Fruit fly (Drosophila melanogaster): Measurements from ENCODE around the gene Meltrin.

The Meltrin gene

dm6 chr3R:14741192-14741915, 44.3 kb upstream of the Meltrin start, which contains the start of the genes eff and jvl:
Gene eff (minus strand): TSS chr3R:14741319.
Gene jvl (plus strand): TSS chr3R:14741582.
- no peak for TF ChIP-seq CrebA (GFP tag; optimal IDR thresholded peaks at IDR 0.05; ENCODE audit: borderline replicate concordance)
- no peak for TF ChIP-seq Vsx2 (GFP tag; optimal IDR thresholded peaks at IDR 0.05; ENCODE audit: partially characterized antibody)
- TF ChIP-seq Myc (optimal IDR thresholded peaks at IDR 0.05): no peak
- TF ChIP-seq Abd-B (GFP tag; optimal IDR thresholded peaks at IDR 0.05): no peak
- TF ChIP-seq tai (GFP tag; optimal IDR thresholded peaks at IDR 0.05): peak; percentile 73
- no peak for TF ChIP-seq usp (GFP tag; optimal IDR thresholded peaks at IDR 0.05)
- no peak for TF ChIP-seq dl (GFP tag; optimal IDR thresholded peaks at IDR 0.05; ENCODE audit: insufficient read depth in 1 of 2, partially characterized antibody in 2 of 2)
- TF ChIP-seq CG32264 (GFP tag; optimal IDR thresholded peaks at IDR 0.05): no peak
- TF ChIP-seq sage (GFP tag; optimal IDR thresholded peaks at IDR 0.05): peak; percentile 64
- no peak for TF ChIP-seq br (GFP tag; optimal IDR thresholded peaks at IDR 0.05)
- TF ChIP-seq psq (GFP tag; optimal IDR thresholded peaks at IDR 0.05): no peak
- TF ChIP-seq h (GFP tag; optimal IDR thresholded peaks at IDR 0.05): peak; percentile 53
- TF ChIP-seq Dfd (GFP tag; optimal IDR thresholded peaks at IDR 0.05): no peak
- no peak for TF ChIP-seq pan (optimal IDR thresholded peaks at IDR 0.05)
- TF ChIP-seq fru (GFP tag; optimal IDR thresholded peaks at IDR 0.05): peak; percentile 10
- TF ChIP-seq dmrt93B (GFP tag; optimal IDR thresholded peaks at IDR 0.05): no peak
- TF ChIP-seq lola (GFP tag; optimal IDR thresholded peaks at IDR 0.05): no peak
- TF ChIP-seq Mio (GFP tag; optimal IDR thresholded peaks at IDR 0.05): no peak
- peak; percentile 75 for TF ChIP-seq Hnf4 (GFP tag; optimal IDR thresholded peaks at IDR 0.05)
- no peak for TF ChIP-seq GATAd (GFP tag; optimal IDR thresholded peaks at IDR 0.05)
- no peak for TF ChIP-seq Sp1 (GFP tag; optimal IDR thresholded peaks at IDR 0.05)
- peak; percentile 82 for TF ChIP-seq Hr83 (GFP tag; optimal IDR thresholded peaks at IDR 0.05; ENCODE audit: poor library complexity, severe bottlenecking)
- TF ChIP-seq jim (GFP tag; optimal IDR thresholded peaks at IDR 0.05): no peak
- TF ChIP-seq sv (GFP tag; optimal IDR thresholded peaks at IDR 0.05): peak; percentile 18
- no peak for TF ChIP-seq Dif (GFP tag; optimal IDR thresholded peaks at IDR 0.05; ENCODE audit: partially characterized antibody)
- peak; percentile 43 for TF ChIP-seq rgr (GFP tag; optimal IDR thresholded peaks at IDR 0.05)
- peak; percentile 29 for TF ChIP-seq ey (GFP tag; optimal IDR thresholded peaks at IDR 0.05)
- TF ChIP-seq CG9705 (GFP tag; optimal IDR thresholded peaks at IDR 0.05): no peak
- peak; percentile 20 for TF ChIP-seq HLH106 (tag; optimal IDR thresholded peaks at IDR 0.05)
- peak; percentile 59 for TF ChIP-seq dsf (GFP tag; optimal IDR thresholded peaks at IDR 0.05; ENCODE audit: borderline replicate concordance)
- no peak for TF ChIP-seq Jra (GFP tag; optimal IDR thresholded peaks at IDR 0.05)
- TF ChIP-seq OdsH (GFP tag; optimal IDR thresholded peaks at IDR 0.05): no peak
- peak in 1 of 2 experiments; percentile 48 for TF ChIP-seq foxo (GFP tag; optimal IDR thresholded peaks at IDR 0.05)
- TF ChIP-seq N (GFP tag; optimal IDR thresholded peaks at IDR 0.05): no peak
- TF ChIP-seq Rel (GFP tag; optimal IDR thresholded peaks at IDR 0.05): no peak
- TF ChIP-seq Rel (tag; optimal IDR thresholded peaks at IDR 0.05): peak; percentile 17
- TF ChIP-seq brk (GFP tag; optimal IDR thresholded peaks at IDR 0.05): peak; percentile 86
- TF ChIP-seq woc (GFP tag; optimal IDR thresholded peaks at IDR 0.05): peak; percentile 43
- no peak for TF ChIP-seq Hr78 (GFP tag; optimal IDR thresholded peaks at IDR 0.05)

dm6 chr3R:14740658-14741191, 43.6 kb upstream of the Meltrin start:
- TF ChIP-seq GATAd (GFP tag; optimal IDR thresholded peaks at IDR 0.05) (no peak), jim (GFP tag; optimal IDR thresholded peaks at IDR 0.05) (peak; percentile 81), Vsx2 (GFP tag; optimal IDR thresholded peaks at IDR 0.05; ENCODE audit: partially characterized antibody) (peak; percentile 71), dmrt93B (GFP tag; optimal IDR thresholded peaks at IDR 0.05) (peak; percentile 59), dsf (GFP tag; optimal IDR thresholded peaks at IDR 0.05; ENCODE audit: borderline replicate concordance) (no peak), woc (GFP tag; optimal IDR thresholded peaks at IDR 0.05) (no peak), HLH106 (tag; optimal IDR thresholded peaks at IDR 0.05) (peak; percentile 67), Mio (GFP tag; optimal IDR thresholded peaks at IDR 0.05) (peak; percentile 14), lola (GFP tag; optimal IDR thresholded peaks at IDR 0.05) (no peak), OdsH (GFP tag; optimal IDR thresholded peaks at IDR 0.05) (no peak), dl (GFP tag; optimal IDR thresholded peaks at IDR 0.05; ENCODE audit: insufficient read depth in 1 of 2, partially characterized antibody in 2 of 2) (peak in 1 of 2 experiments; percentile 5), br (GFP tag; optimal IDR thresholded peaks at IDR 0.05) (peak; percentile 76), Hr78 (GFP tag; optimal IDR thresholded peaks at IDR 0.05) (peak; percentile 19), Abd-B (GFP tag; optimal IDR thresholded peaks at IDR 0.05) (no peak), sv (GFP tag; optimal IDR thresholded peaks at IDR 0.05) (peak; percentile 26), CG9705 (GFP tag; optimal IDR thresholded peaks at IDR 0.05) (peak; percentile 66), CG32264 (GFP tag; optimal IDR thresholded peaks at IDR 0.05) (no peak), Dfd (GFP tag; optimal IDR thresholded peaks at IDR 0.05) (no peak), Sp1 (GFP tag; optimal IDR thresholded peaks at IDR 0.05) (peak; percentile 67), Myc (optimal IDR thresholded peaks at IDR 0.05) (peak; percentile 44), brk (GFP tag; optimal IDR thresholded peaks at IDR 0.05) (peak; percentile 29), Jra (GFP tag; optimal IDR thresholded peaks at IDR 0.05) (peak; percentile 78), ey (GFP tag; optimal IDR thresholded peaks at IDR 0.05) (peak; percentile 29), Hnf4 (GFP tag; optimal IDR thresholded peaks at IDR 0.05) (peak; percentile 80), tai (GFP tag; optimal IDR thresholded peaks at IDR 0.05) (peak; percentile 59), usp (GFP tag; optimal IDR thresholded peaks at IDR 0.05) (no peak), Rel (GFP tag; optimal IDR thresholded peaks at IDR 0.05) (no peak), Rel (tag; optimal IDR thresholded peaks at IDR 0.05) (peak; percentile 82), Dif (GFP tag; optimal IDR thresholded peaks at IDR 0.05; ENCODE audit: partially characterized antibody) (peak; percentile 68), sage (GFP tag; optimal IDR thresholded peaks at IDR 0.05) (no peak), foxo (GFP tag; optimal IDR thresholded peaks at IDR 0.05) (peak in 1 of 2 experiments; percentile 72), Hr83 (GFP tag; optimal IDR thresholded peaks at IDR 0.05; ENCODE audit: poor library complexity, severe bottlenecking) (peak; percentile 96), pan (optimal IDR thresholded peaks at IDR 0.05) (no peak), N (GFP tag; optimal IDR thresholded peaks at IDR 0.05) (no peak), h (GFP tag; optimal IDR thresholded peaks at IDR 0.05) (peak; percentile 86), rgr (GFP tag; optimal IDR thresholded peaks at IDR 0.05) (peak; percentile 75), fru (GFP tag; optimal IDR thresholded peaks at IDR 0.05) (peak; percentile 72), psq (GFP tag; optimal IDR thresholded peaks at IDR 0.05) (peak; percentile 7), CrebA (GFP tag; optimal IDR thresholded peaks at IDR 0.05; ENCODE audit: borderline replicate concordance) (no peak)
